Fruit fly (Drosophila melanogaster) S2 (cell line): ENCODE results near the gene Sf3a2.

ENCODE experiments used
- CG8478 ChIP-seq: fragments of >200 bp; optimal IDR thresholded peaks from 2 replicates; lab custom pipeline; 2018
- CTCF ChIP-seq, 2 experiments: fragments of >200 bp; optimal IDR thresholded peaks; 2 replicates each; lab custom pipeline; 2018

Sf3a2 gene

dm6 chr3L:12813907-12814306 is at the start of gene Sf3a2, which contains the start of gene CG42588:
Sf3a2 (minus strand) TSS chr3L:12814019.
CG42588 (plus strand) TSS chr3L:12814254.
- TF ChIP-seq CTCF (optimal IDR thresholded peaks at IDR 0.05; lab: Kevin White, UChicago) (no peak), CG8478 (lab: Kevin White, UChicago) (no peak)

dm6 chr3L:12862820-12863219 is 49.0 kb upstream of the Sf3a2 start, which contains the start of gene CG10943:
CG10943 (minus strand) TSS chr3L:12862920.
- TF ChIP-seq CTCF (optimal IDR thresholded peaks at IDR 0.05; lab: Kevin White, UChicago): no peak
- no peak for TF ChIP-seq CG8478 (lab: Kevin White, UChicago)

dm6 chr3L:12861255-12861899 is 47.6 kb upstream of the Sf3a2 start, which contains the start of gene CG32107:
CG32107 (minus strand) TSS chr3L:12861305.
- peak; percentile 78 to 94 for TF ChIP-seq CTCF (optimal IDR thresholded peaks at IDR 0.05; lab: Kevin White, UChicago)
- TF ChIP-seq CG8478 (lab: Kevin White, UChicago): no peak

DNA sequence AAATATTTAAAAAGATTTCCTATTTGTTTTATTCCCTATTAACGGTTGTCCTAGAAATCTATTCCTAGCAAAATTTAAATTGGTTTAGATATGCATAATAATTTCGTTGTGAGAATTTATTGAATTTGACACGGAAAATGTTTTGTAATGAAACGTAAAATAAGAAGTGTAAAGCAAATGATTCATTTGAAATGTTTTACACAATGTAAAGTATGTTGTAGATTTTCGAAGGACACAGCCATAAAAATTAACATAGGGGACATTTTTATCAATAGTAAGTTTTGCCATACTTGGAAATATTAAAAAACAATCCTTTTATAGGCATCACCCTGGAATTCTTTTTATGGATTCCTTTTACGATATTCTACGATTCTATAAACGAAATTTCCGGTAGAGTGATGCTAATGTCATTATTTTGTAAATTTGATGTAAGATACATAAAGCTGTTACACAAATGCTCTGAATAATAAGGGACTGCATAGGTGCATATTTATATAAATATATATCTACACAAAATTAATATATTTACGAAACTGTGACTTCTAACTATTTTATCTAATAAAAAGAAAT is 43.8 kb upstream of the Sf3a2 start:
- no peak for TF ChIP-seq CG8478 (lab: Kevin White, UChicago)
- TF ChIP-seq CTCF (optimal IDR thresholded peaks at IDR 0.05; lab: Kevin White, UChicago): peak; percentile 36 to 78

DNA sequence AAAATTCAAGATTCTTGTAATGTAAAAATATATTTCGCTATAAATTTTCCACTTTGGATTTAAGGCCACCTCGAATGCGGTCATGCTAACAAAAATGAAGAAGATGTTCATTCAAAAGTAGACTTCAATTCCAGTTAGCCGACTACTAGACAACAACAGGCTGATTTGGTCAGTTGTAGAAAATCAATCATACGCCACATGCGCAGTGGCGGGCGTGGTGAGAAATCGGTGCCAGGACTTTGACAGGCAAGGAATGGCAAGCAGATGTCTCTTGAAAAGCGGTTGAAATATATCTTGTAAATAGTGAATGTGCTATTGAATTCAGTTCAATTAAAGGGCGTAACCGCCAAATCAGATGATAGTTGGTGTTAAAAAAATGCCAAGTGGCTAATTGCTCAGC is 39.6 kb upstream of the Sf3a2 start, which contains the start of gene Ent3:
TSS of gene Ent3 (plus strand) at position 224 of the 400 bp plus-strand sequence.
- TF ChIP-seq CG8478 (lab: Kevin White, UChicago): no peak
- TF ChIP-seq CTCF (optimal IDR thresholded peaks at IDR 0.05; lab: Kevin White, UChicago): no peak

DNA sequence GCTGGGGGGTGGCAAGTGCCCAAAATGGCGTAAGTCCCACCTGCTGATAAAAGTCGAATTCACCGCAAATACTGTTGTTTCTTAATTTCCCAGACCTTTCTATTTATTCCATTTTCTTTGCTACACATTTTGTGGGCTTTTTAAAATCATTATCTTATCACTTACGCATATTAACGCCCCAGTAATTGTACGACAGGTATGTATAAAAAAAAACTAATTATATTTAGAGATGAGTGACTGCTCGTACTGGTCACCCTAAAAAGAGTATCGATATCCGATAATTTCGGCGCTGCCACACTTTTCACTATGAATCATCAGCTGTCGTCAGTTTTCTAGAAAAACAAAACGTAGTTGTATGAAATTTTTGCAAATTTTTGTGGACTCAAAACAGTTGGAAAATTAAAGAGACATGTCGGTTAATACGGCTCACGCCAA is 36.1 kb upstream of the Sf3a2 start, which contains the start of the genes CG10948 and Wbp2:
TSS of gene CG10948 (minus strand) at position 251 of the 435 bp plus-strand sequence.
TSS of gene Wbp2 (plus strand) at position 299 of the 435 bp plus-strand sequence.
- TF ChIP-seq CG8478 (lab: Kevin White, UChicago) (no peak), CTCF (optimal IDR thresholded peaks at IDR 0.05; lab: Kevin White, UChicago) (no peak)

dm6 chr3L:12843056-12843799 is 29.4 kb upstream of the Sf3a2 start, which contains the start of gene nebu:
nebu (minus strand) TSS chr3L:12843106.
- TF ChIP-seq CG8478 (lab: Kevin White, UChicago) (no peak), CTCF (optimal IDR thresholded peaks at IDR 0.05; lab: Kevin White, UChicago) (no peak)

dm6 chr3L:12842532-12842931 is 28.7 kb upstream of the Sf3a2 start:
- TF ChIP-seq CTCF (optimal IDR thresholded peaks at IDR 0.05; lab: Kevin White, UChicago): no peak

DNA sequence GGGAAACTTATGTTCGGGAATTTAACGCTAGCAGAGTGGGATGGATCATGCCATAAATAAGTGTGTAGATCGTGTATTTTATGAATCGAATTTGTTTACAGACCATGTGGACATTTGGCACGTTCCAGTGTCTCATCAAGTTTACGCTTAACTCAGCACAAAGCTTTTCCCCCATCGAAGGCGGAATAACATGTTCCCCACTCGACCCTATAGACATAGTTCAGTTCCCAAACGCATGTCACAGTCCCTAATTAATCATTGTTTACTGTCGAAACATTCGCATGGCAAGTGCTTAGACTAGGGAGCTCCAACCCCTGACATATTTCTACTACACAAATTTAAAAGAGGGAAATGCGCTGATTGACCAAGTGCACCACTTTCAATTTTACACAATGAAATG is 27.6 kb upstream of the Sf3a2 start:
- TF ChIP-seq CG8478 (lab: Kevin White, UChicago): no peak
- TF ChIP-seq CTCF (optimal IDR thresholded peaks at IDR 0.05; lab: Kevin White, UChicago): no peak

DNA sequence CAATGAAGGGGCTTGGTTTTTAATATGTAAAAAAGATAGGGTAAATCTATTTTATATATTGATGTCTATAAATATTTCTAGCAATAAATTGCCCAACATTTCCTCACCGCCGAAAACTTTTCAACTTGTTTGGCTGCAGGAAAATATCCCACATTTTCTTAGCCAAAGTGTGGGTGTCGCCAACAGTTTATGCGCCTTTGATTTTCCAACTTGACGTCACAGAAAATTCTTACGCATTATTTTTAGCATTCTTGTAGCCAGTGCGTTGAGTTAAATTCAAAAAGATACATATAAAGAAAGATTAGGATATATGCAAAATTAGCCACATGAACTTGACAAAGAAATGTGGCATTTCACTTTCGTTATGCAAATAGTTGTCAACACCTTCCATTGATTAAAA is 26.1 kb upstream of the Sf3a2 start:
- TF ChIP-seq CG8478 (lab: Kevin White, UChicago) (no peak), CTCF (optimal IDR thresholded peaks at IDR 0.05; lab: Kevin White, UChicago) (no peak)

- TF ChIP-seq CG8478 (lab: Kevin White, UChicago): no peak
- no peak for TF ChIP-seq CTCF (optimal IDR thresholded peaks at IDR 0.05; lab: Kevin White, UChicago)
These were observed 23.4 kb upstream of the Sf3a2 start for dm6 chr3L:12837196-12837720.

- TF ChIP-seq CG8478 (lab: Kevin White, UChicago): no peak
These were observed 22.0 kb upstream of the Sf3a2 start for dm6 chr3L:12835511-12836479.

dm6 chr3L:12834526-12835213 is 20.9 kb upstream of the Sf3a2 start:
- no peak for TF ChIP-seq CTCF (optimal IDR thresholded peaks at IDR 0.05; lab: Kevin White, UChicago)
- TF ChIP-seq CG8478 (lab: Kevin White, UChicago): no peak
